Worm (Caenorhabditis elegans): ENCODE measurements around the gene col-114.
"Not testable (repeated sequence)": the region's sequence is repeated elsewhere in the genome, so short reads cannot be mapped to it uniquely, and the experiment has no call there.

The col-114 gene

DNA sequence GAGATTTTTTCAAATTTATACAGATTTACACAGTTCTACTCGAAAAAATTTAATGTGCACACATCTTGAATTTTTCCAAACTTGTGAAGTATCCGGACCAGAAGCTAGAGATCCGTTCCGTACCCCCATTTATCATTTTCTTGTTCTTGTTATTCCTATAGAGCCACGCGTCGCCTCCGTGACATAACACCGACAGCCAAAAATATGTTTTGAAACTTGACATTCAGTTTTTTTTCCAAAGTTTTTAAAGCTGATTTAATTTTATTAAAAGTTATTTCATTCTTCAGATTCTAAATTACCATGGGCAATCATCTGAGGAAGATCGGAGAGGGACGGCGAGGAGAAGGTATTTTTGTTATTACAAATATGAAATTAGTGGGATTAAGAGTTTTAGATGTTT, 3.7 kb upstream of the col-114 start, which contains the start of gene D2024.18:
D2024.18 (plus strand) TSS at position 301 of the 400 bp plus-strand sequence.
- TF ChIP-seq egrh-3 (GFP tag; IDR thresholded peaks at IDR 0.05) (no peak), madf-10 (tag; optimal IDR thresholded peaks at IDR 0.05) (no peak), cebp-2 (GFP tag; IDR thresholded peaks at IDR 0.05) (no peak), egl-18 (GFP tag; IDR thresholded peaks at IDR 0.05) (no peak), ztf-26 (tag; optimal IDR thresholded peaks at IDR 0.05) (no peak), ZK185.1 (tag; optimal IDR thresholded peaks at IDR 0.05; ENCODE audit: poor library complexity, severe bottlenecking) (no peak), tbp1 (GFP tag; optimal IDR thresholded peaks at IDR 0.05) (no peak), unc-62 (GFP tag; optimal IDR thresholded peaks at IDR 0.05) (no peak)

DNA sequence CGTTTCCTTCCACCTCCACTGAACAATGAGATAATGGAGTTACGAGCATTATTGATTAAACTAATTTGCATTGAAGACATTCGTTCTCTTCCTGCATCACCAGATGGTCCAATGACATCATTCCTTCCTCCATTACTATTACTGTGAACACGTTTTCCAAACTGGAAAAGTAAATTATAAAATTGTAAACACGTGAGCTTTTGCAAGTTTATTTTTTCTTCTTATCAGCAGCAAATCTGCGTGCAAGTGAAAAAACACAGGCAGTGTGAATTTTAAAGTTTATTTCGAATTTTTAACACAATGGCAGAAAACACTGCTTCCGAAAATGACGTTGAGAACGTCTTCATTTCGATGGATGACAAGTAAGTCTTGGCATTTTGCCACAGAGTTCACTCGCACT, 790 bp upstream of the col-114 start, which contains the start of gene D2024.1:
D2024.1 (plus strand) TSS at position 301 of the 400 bp plus-strand sequence.
- TF ChIP-seq fkh-3 (tag; optimal IDR thresholded peaks at IDR 0.05); snpc-4 (GFP tag; optimal IDR thresholded peaks at IDR 0.05); snpc-4 (tag; optimal IDR thresholded peaks at IDR 0.05); hlh-12 (tag; optimal IDR thresholded peaks at IDR 0.05): not testable (repeated sequence)

DNA sequence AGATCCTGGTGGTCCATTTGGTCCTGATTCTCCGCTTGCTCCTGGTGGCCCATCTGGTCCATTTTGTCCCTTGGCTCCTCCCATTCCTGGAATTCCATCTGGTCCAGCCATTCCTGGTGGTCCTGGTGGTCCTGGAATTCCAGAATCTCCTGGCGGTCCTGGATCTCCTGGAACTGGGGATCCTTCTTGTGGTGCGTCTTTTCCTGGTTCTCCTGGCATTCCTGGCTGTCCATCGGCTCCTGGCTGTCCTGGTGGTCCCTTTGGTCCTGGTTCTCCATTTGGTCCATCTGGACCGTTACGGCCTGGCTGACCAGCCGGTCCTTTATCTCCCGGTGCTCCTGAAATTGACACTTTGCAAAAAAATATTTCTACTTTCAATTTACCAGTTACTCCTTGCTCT, 861 bp downstream of the col-114 start:
- TF ChIP-seq D2030.7 (GFP tag; IDR thresholded peaks at IDR 0.05) (no peak), egrh-3 (GFP tag; IDR thresholded peaks at IDR 0.05) (peak; percentile 44; the same call in 1 of the 2 replicates), zfh-2 (GFP tag; conservative IDR thresholded peaks at IDR 0.05) (peak; percentile 76)

DNA sequence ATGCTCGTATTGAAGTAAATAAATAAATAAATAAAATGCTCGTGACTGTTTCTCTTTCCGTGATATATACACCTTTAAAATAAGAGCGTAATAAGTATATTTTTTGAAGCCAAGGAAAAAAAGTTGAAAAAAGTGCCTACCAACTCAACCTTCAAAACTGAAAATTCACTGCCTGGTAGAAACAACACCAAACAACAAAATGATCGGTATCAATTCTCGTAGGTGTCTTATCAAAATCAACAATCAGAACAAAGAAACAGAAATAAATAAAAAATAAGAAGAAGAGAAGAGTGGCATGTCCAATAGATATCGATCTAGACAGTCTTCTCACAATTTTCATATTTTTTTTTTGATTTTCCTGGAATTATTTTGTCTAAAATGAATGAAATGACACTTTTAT, 2.5 kb downstream of the col-114 start, which contains the start of gene afmd-1:
afmd-1 (plus strand) TSS at position 316 of the 400 bp plus-strand sequence.
- TF ChIP-seq dox-1 (GFP tag; IDR thresholded peaks at IDR 0.05): no peak

DNA sequence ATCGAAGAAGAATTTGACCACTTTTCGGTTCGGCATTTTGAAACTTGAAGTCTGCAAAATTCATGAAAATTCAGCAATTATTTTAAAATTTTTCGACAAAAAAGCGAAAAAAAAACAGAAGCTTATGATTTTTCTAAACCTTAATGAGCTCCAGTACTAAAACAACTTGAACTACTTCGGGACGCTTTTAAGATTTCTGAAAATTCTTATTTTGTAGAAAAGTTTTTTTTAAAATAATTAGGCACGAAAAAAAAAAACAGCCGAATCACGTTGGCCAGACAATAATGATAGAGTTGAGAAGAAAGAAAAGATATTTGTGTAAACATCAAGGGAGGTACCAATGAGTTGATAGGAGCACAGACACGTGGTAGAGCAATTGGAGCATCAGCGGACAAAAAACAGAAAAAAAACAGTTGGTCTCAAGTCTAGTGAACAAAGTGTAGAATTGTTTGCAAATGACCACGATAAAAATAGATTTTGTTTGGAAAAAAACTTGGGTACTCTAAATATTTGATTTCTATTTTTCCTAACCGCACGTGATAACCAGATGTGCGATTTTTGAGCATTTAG, 4.1 kb downstream of the col-114 start, which contains the start of gene gstk-2:
gstk-2 (minus strand) TSS at position 51 of the 570 bp plus-strand sequence.
- no peak for TF ChIP-seq cebp-2 (GFP tag; IDR thresholded peaks at IDR 0.05)
- TF ChIP-seq lag-1 (GFP tag; IDR thresholded peaks at IDR 0.05): no peak
- no peak for TF ChIP-seq nhr-80 (tag; optimal IDR thresholded peaks at IDR 0.05)
- no peak for TF ChIP-seq lir-1 (GFP tag; conservative IDR thresholded peaks at IDR 0.05)
- no peak for TF ChIP-seq attf-3 (GFP tag; conservative IDR thresholded peaks at IDR 0.05)

DNA sequence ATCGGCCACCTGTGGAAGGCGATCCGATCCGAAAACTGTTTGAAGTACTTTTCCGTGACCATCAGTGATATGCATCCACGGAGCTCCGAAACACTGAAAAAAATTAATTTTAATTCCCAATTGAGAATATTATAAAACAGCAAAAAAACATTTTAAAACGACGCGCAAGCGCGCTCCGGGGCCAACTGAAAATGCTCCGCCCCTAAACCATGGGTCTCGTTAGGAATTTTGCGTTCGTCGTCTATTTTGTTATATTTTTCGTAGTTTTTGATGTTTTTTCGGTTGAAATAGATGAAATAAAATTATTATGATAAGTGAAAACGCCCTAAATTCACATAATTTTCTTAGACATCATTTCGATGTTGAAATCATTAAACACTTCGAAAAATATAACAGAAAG, 5.9 kb downstream of the col-114 start:
- TF ChIP-seq Y53G8AR.9 (GFP tag; conservative IDR thresholded peaks at IDR 0.05) (0 out of 2 replicates have a peak, but pooled peaks have one; percentile 45), pha-4 (tag; optimal IDR thresholded peaks at IDR 0.05) (no peak), F52B5.7 (tag; optimal IDR thresholded peaks at IDR 0.05) (peak; percentile 59), hsf-1 (GFP tag; IDR thresholded peaks at IDR 0.05) (peak; percentile 58; the same call in 1 of the 2 replicates), F55B11.4 (tag; optimal IDR thresholded peaks at IDR 0.05; ENCODE audit: borderline replicate concordance, insufficient read depth) (no peak), T07F8.4 (tag; optimal IDR thresholded peaks at IDR 0.05) (no peak), madf-6 (GFP tag; IDR thresholded peaks at IDR 0.05) (peak; percentile 18; the same call in 1 of the 2 replicates), lin-35 (GFP tag; optimal IDR thresholded peaks at IDR 0.05) (no peak), snpc-4 (GFP tag; optimal IDR thresholded peaks at IDR 0.05) (no peak), snpc-4 (tag; optimal IDR thresholded peaks at IDR 0.05) (peak in 1 of 4 experiments; percentile 29), cebp-1 (GFP tag; IDR thresholded peaks at IDR 0.05) (no peak), cebp-1 (tag; optimal IDR thresholded peaks at IDR 0.05) (peak; percentile 27), dpff-1 (tag; optimal IDR thresholded peaks at IDR 0.05) (peak; percentile 53), cebp-2 (GFP tag; IDR thresholded peaks at IDR 0.05) (no peak)

Data from whole organism, young adult.